Fruit fly (Drosophila melanogaster): ENCODE results near the gene CG7806.

DNA sequence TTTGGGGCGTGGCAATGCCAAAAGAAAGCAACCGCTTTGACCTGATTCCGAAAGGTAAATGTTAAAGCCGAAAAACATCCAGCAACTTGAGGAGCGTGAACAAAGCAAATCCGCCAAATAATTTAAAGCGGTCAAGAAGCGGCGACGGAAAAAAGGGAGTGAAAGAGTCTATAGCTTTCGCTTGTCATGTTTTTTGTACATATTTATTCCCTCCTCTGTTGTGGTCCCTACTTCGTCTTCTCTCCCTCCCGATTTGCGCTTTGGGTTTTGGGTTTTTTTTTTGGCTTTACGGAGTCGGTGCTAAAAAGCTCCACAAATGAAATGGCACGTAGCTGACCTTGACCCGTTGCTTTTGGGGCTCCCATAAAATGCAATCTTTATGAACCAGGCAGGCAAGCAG, 37.1 kb upstream of the CG7806 start:
- TF ChIP-seq insv (optimal IDR thresholded peaks at IDR 0.05) (no peak), Myc (optimal IDR thresholded peaks at IDR 0.05) (no peak), h (optimal IDR thresholded peaks at IDR 0.05) (no peak), Sin3A (optimal IDR thresholded peaks at IDR 0.05) (no peak)
